Worm (Caenorhabditis elegans) whole organism, L2 larva: Measurements from ENCODE around the gene acy-2.

Experiments used
- C34F6.9 ChIP-seq: fragments of 150-350 bp; optimal IDR thresholded peaks from 2 replicates; lab custom pipeline; 2014; ENCODE audit warnings: missing biosample characterization, missing genetic modification characterization
- F13H6.1 ChIP-seq: sonication (generic microtip); optimal IDR thresholded peaks from 2 replicates; lab custom pipeline; 2016; ENCODE audit warnings: missing genetic modification characterization, missing compliant biosample characterization
- R02D3.7 ChIP-seq: fragments of 150-350 bp; optimal IDR thresholded peaks from 2 replicates; lab custom pipeline; 2014; ENCODE audit warnings: missing biosample characterization, missing genetic modification characterization
- Y55F3AM.14 ChIP-seq: fragments of 200-800 bp; sonication (Bioruptor generic); optimal IDR thresholded peaks from 2 replicates; lab custom pipeline; 2018; ENCODE audit warnings: mild to moderate bottlenecking, missing genetic modification characterization, missing compliant biosample characterization
- ZK546.5 ChIP-seq: sonication (generic microtip); optimal IDR thresholded peaks from 2 replicates; lab custom pipeline; 2017; ENCODE audit warnings: missing biosample characterization, missing genetic modification characterization
- alr-1 ChIP-seq: fragments of 150-350 bp; optimal IDR thresholded peaks from 2 replicates; lab custom pipeline; 2014; ENCODE audit warnings: missing biosample characterization, missing genetic modification characterization
- aly-2 ChIP-seq: fragments of 150-350 bp; optimal IDR thresholded peaks from 2 replicates; lab custom pipeline; 2014; ENCODE audit warnings: missing biosample characterization, missing genetic modification characterization
- blmp-1 ChIP-seq: sonication (generic microtip); optimal IDR thresholded peaks from 2 replicates; lab custom pipeline; 2017; ENCODE audit warnings: missing genetic modification characterization, mild to moderate bottlenecking, missing compliant biosample characterization, antibody characterized with exemption, moderate library complexity; ENCODE audit not compliant: insufficient read depth
- crh-2 ChIP-seq: sonication (generic microtip); optimal IDR thresholded peaks from 2 replicates; lab custom pipeline; 2017; ENCODE audit warnings: missing biosample characterization, missing genetic modification characterization
- elt-3 ChIP-seq: sonication (generic microtip); optimal IDR thresholded peaks from 2 replicates; lab custom pipeline; 2017; ENCODE audit warnings: missing biosample characterization, missing genetic modification characterization
- fos-1 ChIP-seq: fragments of 150-350 bp; optimal IDR thresholded peaks from 2 replicates; lab custom pipeline; 2014; ENCODE audit warnings: missing biosample characterization, missing genetic modification characterization
- gmeb-1 ChIP-seq: fragments of 150-350 bp; optimal IDR thresholded peaks from 2 replicates; lab custom pipeline; 2014; ENCODE audit warnings: missing biosample characterization, missing genetic modification characterization
- lin-11 ChIP-seq: fragments of 150-350 bp; sonication (generic microtip); optimal IDR thresholded peaks from 2 replicates; lab custom pipeline; 2014; ENCODE audit warnings: missing biosample characterization, missing genetic modification characterization, inconsistent platforms, mixed read lengths
- lin-13 ChIP-seq: fragments of 150-350 bp; optimal IDR thresholded peaks from 2 replicates; lab custom pipeline; 2014; ENCODE audit warnings: missing biosample characterization, missing genetic modification reagents, missing genetic modification characterization
- lin-39 ChIP-seq: fragments of 150-350 bp; optimal IDR thresholded peaks from 2 replicates; lab custom pipeline; 2014; ENCODE audit warnings: missing biosample characterization, missing genetic modification reagents, missing genetic modification characterization
- lsy-2 ChIP-seq, 2 experiments: fragments of 150-350 bp in 1 of 2; sonication (generic microtip) in 1 of 2; optimal IDR thresholded peaks; 2 replicates each; lab custom pipeline; 2014 to 2017; ENCODE audit warnings: missing biosample characterization in 2 of 2, missing genetic modification characterization in 2 of 2
- mab-5 ChIP-seq: fragments of 150-350 bp; optimal IDR thresholded peaks from 2 replicates; lab custom pipeline; 2014; ENCODE audit warnings: missing biosample characterization, missing genetic modification characterization
- mbf-1 ChIP-seq: sonication (generic microtip); optimal IDR thresholded peaks from 2 replicates; lab custom pipeline; 2017; ENCODE audit warnings: missing biosample characterization, missing genetic modification characterization
- mdl-1 ChIP-seq, 2 experiments: fragments of 150-350 bp in 1 of 2; sonication (generic microtip) in 1 of 2; optimal IDR thresholded peaks; 2 replicates each; lab custom pipeline; 2017; ENCODE audit warnings: missing biosample characterization in 2 of 2, missing genetic modification characterization in 2 of 2
- nhr-11 ChIP-seq: fragments of 150-350 bp; optimal IDR thresholded peaks from 2 replicates; lab custom pipeline; 2014; ENCODE audit warnings: missing biosample characterization, missing genetic modification characterization
- nhr-12 ChIP-seq: fragments of 150-350 bp; optimal IDR thresholded peaks from 2 replicates; lab custom pipeline; 2014; ENCODE audit warnings: missing biosample characterization, missing genetic modification characterization
- nhr-129 ChIP-seq: fragments of 150-350 bp; optimal IDR thresholded peaks from 2 replicates; lab custom pipeline; 2014; ENCODE audit warnings: missing biosample characterization, missing genetic modification characterization
- nhr-23 ChIP-seq: fragments of 150-350 bp; optimal IDR thresholded peaks from 2 replicates; lab custom pipeline; 2014; ENCODE audit warnings: missing biosample characterization, missing genetic modification reagents, missing genetic modification characterization
- nhr-237 ChIP-seq: fragments of 150-350 bp; optimal IDR thresholded peaks from 2 replicates; lab custom pipeline; 2014; ENCODE audit warnings: missing biosample characterization, missing genetic modification characterization
- nhr-25 ChIP-seq: fragments of 150-350 bp; sonication (generic microtip); optimal IDR thresholded peaks from 3 replicates; lab custom pipeline; 2014; ENCODE audit warnings: missing biosample characterization, missing genetic modification characterization
- nhr-6 ChIP-seq: fragments of 150-350 bp; optimal IDR thresholded peaks from 2 replicates; lab custom pipeline; 2014; ENCODE audit warnings: missing biosample characterization, missing genetic modification characterization
- nhr-77 ChIP-seq: fragments of 150-350 bp; optimal IDR thresholded peaks from 2 replicates; lab custom pipeline; 2014; ENCODE audit warnings: missing biosample characterization, missing genetic modification characterization
- peb-1 ChIP-seq: fragments of 150-350 bp; optimal IDR thresholded peaks from 2 replicates; lab custom pipeline; 2014; ENCODE audit warnings: missing biosample characterization, missing genetic modification characterization
- skn-1 ChIP-seq: sonication (generic microtip); optimal IDR thresholded peaks from 2 replicates; lab custom pipeline; 2017; ENCODE audit warnings: missing biosample characterization, missing genetic modification characterization
- sma-3 ChIP-seq: sonication (generic microtip); optimal IDR thresholded peaks from 2 replicates; lab custom pipeline; 2016; ENCODE audit warnings: missing genetic modification reagents, missing genetic modification characterization, missing compliant biosample characterization
- sma-9 ChIP-seq, 2 experiments: fragments of 150-350 bp in 1 of 2; sonication (generic microtip) in 1 of 2; optimal IDR thresholded peaks; 2 replicates each; lab custom pipeline; 2014 to 2016; ENCODE audit warnings: missing genetic modification characterization in 2 of 2, mild to moderate bottlenecking in 1 of 2, missing biosample characterization in 1 of 2, missing compliant biosample characterization in 1 of 2, missing genetic modification reagents in 1 of 2, moderate library complexity in 1 of 2
- snpc-4 ChIP-seq: fragments of 150-350 bp; optimal IDR thresholded peaks from 2 replicates; lab custom pipeline; 2014; ENCODE audit warnings: missing biosample characterization, missing genetic modification characterization
- unc-55 ChIP-seq: fragments of 150-350 bp; sonication (generic microtip); optimal IDR thresholded peaks from 3 replicates; lab custom pipeline; 2014; ENCODE audit warnings: missing biosample characterization, missing genetic modification reagents, missing genetic modification characterization
- ztf-1 ChIP-seq: fragments of 200-800 bp; sonication (Bioruptor generic); conservative IDR thresholded peaks from 2 replicates; pipeline ENCODE4 v1.3.6; 2022; ENCODE audit warnings: missing genetic modification characterization, missing compliant biosample characterization

The acy-2 gene

DNA sequence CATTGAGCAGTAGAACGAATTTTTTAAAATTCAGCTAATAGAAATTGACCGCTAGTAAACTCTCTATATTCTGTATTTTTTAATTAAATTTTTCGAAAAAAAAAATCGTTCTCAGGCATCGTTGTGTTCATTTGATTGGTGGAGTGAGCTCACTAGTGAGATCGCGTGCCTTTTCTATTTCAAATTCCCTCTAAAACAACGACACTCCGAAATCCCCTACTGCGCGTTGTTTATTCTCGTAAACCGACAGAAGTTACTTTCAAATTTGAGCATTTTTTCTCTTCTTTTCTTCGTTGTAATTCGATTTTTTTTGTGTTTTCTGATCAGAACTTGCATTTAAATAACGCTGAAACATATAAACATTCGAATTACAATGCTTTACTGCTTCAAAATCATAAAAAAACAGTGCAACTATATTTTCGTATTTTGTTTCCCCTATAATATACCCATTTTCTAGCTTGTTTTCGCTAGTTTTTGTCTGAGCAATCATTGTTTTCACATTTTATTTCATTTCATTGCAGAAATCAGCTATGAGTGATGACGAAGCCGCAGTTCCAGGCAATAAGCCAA is 36.2 kb upstream of the acy-2 start, which contains the start of gene syf-3:
TSS of gene syf-3 (plus strand) at position 520 of the 570 bp plus-strand sequence.
- TF ChIP-seq unc-55 (peak; percentile 76), mab-5 (tag; lab: Kevin White, UChicago) (no peak), R02D3.7 (tag; lab: Kevin White, UChicago) (peak; percentile 63), nhr-237 (no peak), Y55F3AM.14 (no peak), C34F6.9 (tag; lab: Kevin White, UChicago) (peak; percentile 60), crh-2 (tag; lab: Kevin White, UChicago) (peak; percentile 18), gmeb-1 (tag; lab: Kevin White, UChicago) (peak; percentile 99), nhr-6 (tag; lab: Kevin White, UChicago) (no peak), lin-11 (tag; lab: Kevin White, UChicago) (no peak), sma-3 (GFP tag; lab: Kevin White, UChicago) (peak; percentile 24), skn-1 (no peak), nhr-11 (tag; lab: Kevin White, UChicago) (no peak), aly-2 (tag; lab: Kevin White, UChicago) (no peak), lsy-2 (tag; optimal IDR thresholded peaks at IDR 0.05; lab: Kevin White, UChicago) (peak; percentile 69 to 73), blmp-1 (no peak), nhr-77 (tag; lab: Kevin White, UChicago) (no peak)

DNA sequence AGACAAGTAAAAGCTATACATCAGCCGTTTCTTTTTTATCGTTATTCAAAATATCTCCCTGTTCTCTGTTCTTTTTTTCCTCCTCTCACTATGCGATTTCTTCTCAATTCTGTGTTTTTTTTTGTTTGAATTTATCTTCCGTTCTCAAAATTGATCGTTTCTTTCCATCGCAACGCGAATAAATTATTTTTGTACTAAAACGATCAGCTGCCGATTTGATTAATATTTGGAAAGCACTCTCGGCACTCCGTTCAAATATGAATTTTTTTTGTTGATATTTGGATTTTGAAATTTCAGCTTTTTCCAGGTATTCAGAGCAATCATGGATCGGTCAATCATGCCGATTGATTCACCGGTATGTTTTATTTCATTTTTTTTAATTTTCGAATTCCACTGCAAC is 32.7 kb upstream of the acy-2 start, which contains the start of gene pst-1:
TSS of gene pst-1 (plus strand) at position 301 of the 400 bp plus-strand sequence.
- TF ChIP-seq elt-3, result no peak
- TF ChIP-seq nhr-129 (tag; lab: Kevin White, UChicago), result no peak
- no peak for TF ChIP-seq skn-1
- TF ChIP-seq snpc-4 (tag; lab: Kevin White, UChicago), result no peak
- no peak for TF ChIP-seq nhr-6 (tag; lab: Kevin White, UChicago)
- TF ChIP-seq peb-1, result no peak
- TF ChIP-seq sma-3 (GFP tag; lab: Kevin White, UChicago), result no peak
- TF ChIP-seq aly-2 (tag; lab: Kevin White, UChicago), result no peak

DNA sequence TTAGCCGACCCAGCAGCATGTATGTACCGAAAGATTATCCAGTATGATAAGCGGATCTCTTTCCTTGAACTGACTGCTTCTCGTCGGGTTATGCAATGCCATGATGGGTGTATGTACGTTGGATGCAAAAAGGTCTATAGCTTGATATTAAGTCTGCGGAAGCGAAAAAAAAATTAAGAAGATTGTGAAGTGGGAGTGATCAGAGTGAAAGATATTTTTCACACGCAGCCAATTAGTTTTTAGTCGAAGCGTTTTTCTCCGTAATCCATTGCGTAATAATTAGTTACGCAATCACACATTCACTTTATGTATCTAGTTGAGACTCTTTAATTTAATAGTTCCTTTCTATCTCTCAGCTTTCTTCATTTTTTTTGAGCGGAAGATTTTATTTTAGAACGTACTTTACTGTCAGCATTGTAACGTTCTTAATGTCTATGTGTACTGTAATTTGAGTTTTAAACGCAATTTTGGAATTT is 26.1 kb upstream of the acy-2 start:
- TF ChIP-seq nhr-23 (tag; lab: Kevin White, UChicago), result no peak
- peak; percentile 7 for TF ChIP-seq lin-39 (tag; lab: Kevin White, UChicago)
- no peak for TF ChIP-seq skn-1
- TF ChIP-seq nhr-77 (tag; lab: Kevin White, UChicago), result no peak
- peak; percentile 4 for TF ChIP-seq nhr-25 (tag; lab: Kevin White, UChicago)

DNA sequence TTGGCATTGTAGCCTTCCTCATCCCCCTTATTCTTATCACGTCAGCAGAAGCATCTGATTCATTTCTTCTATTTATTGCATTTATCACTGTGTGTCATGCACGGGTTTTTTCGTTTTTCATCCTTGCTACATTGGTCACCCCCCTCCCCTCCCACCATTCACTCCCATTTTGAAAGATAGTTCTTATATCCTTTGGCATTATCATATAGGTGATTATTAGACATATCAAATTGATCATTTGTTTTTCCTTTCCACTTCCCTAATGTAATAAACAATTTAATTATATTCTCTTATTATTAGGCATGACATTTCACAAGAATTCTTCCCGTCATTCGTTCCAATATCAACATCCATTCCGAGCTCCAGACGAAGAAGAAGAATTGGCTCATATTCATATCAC is 24.7 kb upstream of the acy-2 start, which contains the start of gene M03F8.1:
TSS of gene M03F8.1 (plus strand) at position 301 of the 400 bp plus-strand sequence.
- no peak for TF ChIP-seq Y55F3AM.14
- TF ChIP-seq lin-11 (tag; lab: Kevin White, UChicago), result no peak
- no peak for TF ChIP-seq lin-39 (tag; lab: Kevin White, UChicago)
- no peak for TF ChIP-seq alr-1 (tag; lab: Kevin White, UChicago)
- TF ChIP-seq nhr-77 (tag; lab: Kevin White, UChicago), result no peak
- no peak for TF ChIP-seq nhr-237
- TF ChIP-seq elt-3, result no peak
- no peak for TF ChIP-seq lsy-2 (tag; optimal IDR thresholded peaks at IDR 0.05; lab: Kevin White, UChicago)
- no peak for TF ChIP-seq sma-9 (GFP tag; optimal IDR thresholded peaks at IDR 0.05; lab: Kevin White, UChicago)
- no peak for TF ChIP-seq sma-9 (tag; optimal IDR thresholded peaks at IDR 0.05; lab: Kevin White, UChicago)

DNA sequence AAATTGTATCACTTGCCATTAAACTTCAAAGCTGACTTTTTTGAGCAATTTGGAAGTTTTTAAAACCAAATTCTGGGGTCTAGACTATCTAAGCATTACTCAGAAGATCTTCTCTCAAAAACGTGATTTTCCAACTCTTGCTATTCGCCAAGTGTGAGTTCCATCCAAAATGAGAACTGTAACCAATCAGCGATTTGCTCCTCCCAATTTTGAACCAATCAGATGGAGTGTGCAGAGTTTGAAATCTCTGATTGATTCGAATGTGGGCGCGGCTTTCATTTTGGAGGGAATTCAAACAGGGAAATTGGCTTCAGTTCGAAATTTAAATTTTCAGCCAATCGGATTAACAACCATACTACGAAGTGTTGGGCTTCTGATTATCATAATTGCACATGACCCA is 22.7 kb upstream of the acy-2 start:
- no peak for TF ChIP-seq nhr-12 (tag; lab: Kevin White, UChicago)
- no peak for TF ChIP-seq F13H6.1 (tag; lab: Kevin White, UChicago)
- TF ChIP-seq crh-2 (tag; lab: Kevin White, UChicago), result no peak
- no peak for TF ChIP-seq Y55F3AM.14
- TF ChIP-seq C34F6.9 (tag; lab: Kevin White, UChicago), result no peak
- TF ChIP-seq lin-11 (tag; lab: Kevin White, UChicago), result no peak
- TF ChIP-seq lin-39 (tag; lab: Kevin White, UChicago), result no peak
- TF ChIP-seq lin-13, result no peak

DNA sequence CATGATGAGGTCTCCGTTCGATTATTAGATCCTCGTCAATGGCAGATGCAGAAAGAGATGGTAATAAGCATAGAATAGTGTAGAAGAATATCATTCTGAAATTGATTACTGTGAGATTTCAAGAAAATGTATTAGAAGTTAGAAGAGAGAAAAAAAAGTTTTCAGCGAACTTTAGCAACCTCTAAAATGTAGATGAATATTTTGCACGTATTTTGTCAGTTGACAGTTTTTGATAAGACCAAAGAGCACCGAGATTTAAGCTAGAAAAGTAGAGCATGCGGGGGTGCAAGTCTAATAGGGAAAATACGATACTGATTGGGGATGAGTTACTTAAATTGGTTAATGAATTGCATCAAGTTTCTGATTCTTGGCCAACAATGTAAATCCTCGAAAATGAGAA is 21.1 kb upstream of the acy-2 start, which contains the start of gene M03F8.6:
TSS of gene M03F8.6 (minus strand) at position 101 of the 400 bp plus-strand sequence.
- no peak for TF ChIP-seq lsy-2 (tag; optimal IDR thresholded peaks at IDR 0.05; lab: Kevin White, UChicago)
- TF ChIP-seq unc-55, result no peak
- no peak for TF ChIP-seq snpc-4 (tag; lab: Kevin White, UChicago)
- TF ChIP-seq mbf-1 (tag; lab: Kevin White, UChicago), result no peak
- TF ChIP-seq blmp-1, result no peak
- no peak for TF ChIP-seq lin-39 (tag; lab: Kevin White, UChicago)
- TF ChIP-seq elt-3, result no peak
- no peak for TF ChIP-seq F13H6.1 (tag; lab: Kevin White, UChicago)
- no peak for TF ChIP-seq R02D3.7 (tag; lab: Kevin White, UChicago)
- TF ChIP-seq ZK546.5 (tag; lab: Kevin White, UChicago), result no peak
- no peak for TF ChIP-seq gmeb-1 (tag; lab: Kevin White, UChicago)
- TF ChIP-seq nhr-23 (tag; lab: Kevin White, UChicago), result no peak
- TF ChIP-seq fos-1 (tag; lab: Kevin White, UChicago), result no peak
- no peak for TF ChIP-seq mdl-1 (tag; optimal IDR thresholded peaks at IDR 0.05; lab: Kevin White, UChicago)
- TF ChIP-seq nhr-77 (tag; lab: Kevin White, UChicago), result no peak
- TF ChIP-seq ztf-1 (GFP tag; lab: Robert Waterston, UW), result no peak
- TF ChIP-seq nhr-25 (tag; lab: Kevin White, UChicago), result no peak
- TF ChIP-seq aly-2 (tag; lab: Kevin White, UChicago), result no peak
